Fruit fly (Drosophila melanogaster) whole organism, pupa: ENCODE results near the gene CG4592.

ENCODE experiments used
- CG10348 ChIP-seq: fragments of 200-800 bp; sonication (Bioruptor generic); IDR thresholded peaks from 2 replicates; pipeline ENCODE4 v1.3.6; 2022; ENCODE audit warnings: missing biosample characterization, missing genetic modification characterization
- CG14655 ChIP-seq: fragments of 200-800 bp; sonication (Bioruptor generic); optimal IDR thresholded peaks from 3 replicates; lab custom pipeline; 2017; ENCODE audit warnings: mild to moderate bottlenecking, missing biosample characterization, missing genetic modification reagents, missing genetic modification characterization
- CG15710 ChIP-seq: fragments of 200-800 bp; sonication (Bioruptor generic); optimal IDR thresholded peaks from 2 replicates; lab custom pipeline; 2018; ENCODE audit warnings: missing biosample characterization, mild to moderate bottlenecking, missing genetic modification characterization, moderate library complexity
- CG8301 ChIP-seq: fragments of 200-800 bp; sonication (Bioruptor generic); optimal IDR thresholded peaks from 2 replicates; lab custom pipeline; 2018; ENCODE audit warnings: missing biosample characterization, mild to moderate bottlenecking, missing genetic modification characterization
- CG9948 ChIP-seq: fragments of 200-800 bp; sonication (Bioruptor generic); optimal IDR thresholded peaks from 2 replicates; lab custom pipeline; 2018; ENCODE audit warnings: missing biosample characterization, mild to moderate bottlenecking, missing genetic modification characterization, moderate library complexity
- D1 ChIP-seq: fragments of 200-800 bp; sonication (Bioruptor generic); optimal IDR thresholded peaks from 2 replicates; lab custom pipeline; 2018; ENCODE audit warnings: missing biosample characterization, mild to moderate bottlenecking, missing genetic modification characterization, moderate library complexity
- EcR ChIP-seq: fragments of 200-800 bp; sonication (Bioruptor generic); optimal IDR thresholded peaks from 3 replicates; lab custom pipeline; 2019; ENCODE audit warnings: missing biosample characterization, missing genetic modification characterization, mild to moderate bottlenecking, moderate library complexity, missing genetic modification reagents
- Ets98B ChIP-seq: fragments of 200-800 bp; sonication (Bioruptor generic); IDR thresholded peaks from 2 replicates; pipeline ENCODE4 v1.3.6; 2022; ENCODE audit warnings: missing biosample characterization, missing genetic modification characterization
- Pif1A ChIP-seq: fragments of 200-800 bp; sonication (Bioruptor generic); optimal IDR thresholded peaks from 3 replicates; lab custom pipeline; 2016; ENCODE audit warnings: missing biosample characterization, missing genetic modification characterization

DNA sequence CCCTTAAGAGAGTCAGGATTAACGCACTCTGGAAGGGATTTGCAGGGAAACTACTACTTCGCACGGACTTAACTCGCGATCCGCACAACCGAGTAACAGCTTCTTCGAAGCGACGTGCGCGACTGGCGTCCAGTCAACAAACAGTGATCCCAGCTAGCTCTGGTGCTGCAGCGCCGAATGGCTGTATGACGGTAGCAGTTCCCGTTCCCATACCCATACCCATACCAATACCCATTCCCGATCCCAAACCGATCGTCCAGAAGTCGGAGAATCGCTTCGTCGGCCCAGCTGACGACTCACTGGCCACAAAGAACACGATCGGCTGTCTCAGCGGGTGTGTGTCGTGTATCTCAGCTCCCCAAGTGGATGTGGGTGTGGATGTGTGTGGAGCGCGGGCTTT lies 25.8 kb downstream of the CG4592 start, which contains the start of gene CG5853:
- TF ChIP-seq CG9948 (tag; lab: Kevin White, UChicago) (no peak), EcR (GFP tag; lab: Kevin White, UChicago) (peak; percentile 68), CG14655 (GFP tag; lab: Kevin White, UChicago) (no peak), D1 (no peak), CG15710 (tag; lab: Kevin White, UChicago) (no peak), CG10348 (GFP tag; lab: Robert Waterston, UW) (no peak), Pif1A (GFP tag; lab: Kevin White, UChicago) (peak; percentile 51), CG8301 (tag; lab: Kevin White, UChicago) (no peak), Ets98B (GFP tag; lab: Robert Waterston, UW) (peak; percentile 67)
